Fruit fly (Drosophila melanogaster) whole organism, embryonic: Measurements from ENCODE around the gene osp.

Experiments
- Adf1 ChIP-seq: fragments of 200-800 bp; sonication (Bioruptor generic); IDR thresholded peaks from 2 replicates; pipeline ENCODE4 v1.3.6; 2022; ENCODE audit warnings: missing biosample characterization, missing genetic modification characterization
- B-H1 ChIP-seq: fragments of 200-800 bp; sonication (Bioruptor generic); IDR thresholded peaks from 3 replicates; pipeline ENCODE4 v1.3.6; 2022; ENCODE audit warnings: missing biosample characterization, missing genetic modification characterization
- Bdp1 ChIP-seq: fragments of 200-800 bp; sonication (Bioruptor generic); optimal IDR thresholded peaks from 3 replicates; lab custom pipeline; 2016; ENCODE audit warnings: missing biosample characterization, missing genetic modification characterization
- Bteb2 ChIP-seq: fragments of 200-800 bp; sonication (Bioruptor generic); optimal IDR thresholded peaks from 2 replicates; lab custom pipeline; 2016; ENCODE audit warnings: missing biosample characterization, missing genetic modification characterization
- CG10654 ChIP-seq: fragments of 200-800 bp; sonication (Bioruptor generic); optimal IDR thresholded peaks from 2 replicates; lab custom pipeline; 2016; ENCODE audit warnings: missing biosample characterization, missing genetic modification characterization
- CG11560 ChIP-seq: fragments of 200-800 bp; sonication (Bioruptor generic); IDR thresholded peaks from 3 replicates; pipeline ENCODE4 v1.3.6; 2022; ENCODE audit warnings: missing biosample characterization, missing genetic modification characterization
- CG12219 ChIP-seq: fragments of 200-800 bp; sonication (Bioruptor generic); optimal IDR thresholded peaks from 3 replicates; lab custom pipeline; 2018; ENCODE audit warnings: missing biosample characterization, mild to moderate bottlenecking, missing genetic modification characterization
- CG13296 ChIP-seq: fragments of 200-800 bp; sonication (Bioruptor generic); optimal IDR thresholded peaks from 3 replicates; lab custom pipeline; 2018; ENCODE audit warnings: missing biosample characterization, mild to moderate bottlenecking, missing genetic modification characterization
- CG13624 ChIP-seq: fragments of 200-800 bp; sonication (Bioruptor generic); optimal IDR thresholded peaks from 2 replicates; lab custom pipeline; 2016; ENCODE audit warnings: missing biosample characterization, missing genetic modification characterization
- CG15269 ChIP-seq: fragments of 200-800 bp; sonication (Bioruptor generic); optimal IDR thresholded peaks from 2 replicates; lab custom pipeline; 2018; ENCODE audit warnings: missing biosample characterization, mild to moderate bottlenecking, missing genetic modification characterization, moderate library complexity
- CG15696 ChIP-seq: fragments of 200-800 bp; sonication (Bioruptor generic); optimal IDR thresholded peaks from 2 replicates; lab custom pipeline; 2019; ENCODE audit warnings: missing biosample characterization, mild to moderate bottlenecking, missing genetic modification characterization, moderate library complexity
- CG1647 ChIP-seq: fragments of 200-800 bp; sonication (Bioruptor generic); optimal IDR thresholded peaks from 3 replicates; lab custom pipeline; 2016; ENCODE audit warnings: missing biosample characterization, missing genetic modification characterization
- CG17186 ChIP-seq: fragments of 200-800 bp; sonication (Bioruptor generic); optimal IDR thresholded peaks from 3 replicates; lab custom pipeline; 2017; ENCODE audit warnings: missing biosample characterization, missing genetic modification reagents, missing genetic modification characterization
- CG17361 ChIP-seq: fragments of 200-800 bp; sonication (Bioruptor generic); IDR thresholded peaks from 3 replicates; pipeline ENCODE4 v1.3.6; 2022; ENCODE audit warnings: missing biosample characterization, missing genetic modification characterization
- CG17568 ChIP-seq: fragments of 200-800 bp; sonication (Bioruptor generic); optimal IDR thresholded peaks from 2 replicates; lab custom pipeline; 2018; ENCODE audit warnings: missing biosample characterization, mild to moderate bottlenecking, missing genetic modification characterization, moderate library complexity
- CG31388 ChIP-seq: fragments of 200-800 bp; sonication (Bioruptor generic); optimal IDR thresholded peaks from 2 replicates; lab custom pipeline; 2016; ENCODE audit warnings: missing biosample characterization, missing genetic modification characterization
- CG32767 ChIP-seq: fragments of 200-800 bp; sonication (Bioruptor generic); IDR thresholded peaks from 2 replicates; pipeline ENCODE4 v1.3.6; 2022; ENCODE audit warnings: missing biosample characterization, missing genetic modification characterization
- CG6854 ChIP-seq: fragments of 200-800 bp; sonication (Bioruptor generic); optimal IDR thresholded peaks from 3 replicates; lab custom pipeline; 2017; ENCODE audit warnings: missing biosample characterization, mild to moderate bottlenecking, missing genetic modification characterization
- CG7928 ChIP-seq: fragments of 200-800 bp; sonication (Bioruptor generic); optimal IDR thresholded peaks from 2 replicates; lab custom pipeline; 2017; ENCODE audit warnings: missing biosample characterization, mild to moderate bottlenecking, missing genetic modification characterization
- CG7963 ChIP-seq: fragments of 200-800 bp; sonication (Bioruptor generic); IDR thresholded peaks from 3 replicates; pipeline ENCODE4 v1.3.6; 2022; ENCODE audit warnings: missing biosample characterization, missing genetic modification characterization; ENCODE audit not compliant: partially characterized antibody
- CG8290 ChIP-seq, 3 experiments: fragments of 200-800 bp; sonication (Bioruptor generic); optimal IDR thresholded peaks; 2 replicates each; lab custom pipeline; 2016 to 2019; ENCODE audit warnings: missing biosample characterization in 3 of 3, missing genetic modification characterization in 3 of 3, mild to moderate bottlenecking in 2 of 3, moderate library complexity in 1 of 3
- CG8944 ChIP-seq: fragments of 200-800 bp; sonication (Bioruptor generic); optimal IDR thresholded peaks from 3 replicates; lab custom pipeline; 2016; ENCODE audit warnings: missing biosample characterization, missing genetic modification characterization
- CG9876 ChIP-seq: fragments of 200-800 bp; sonication (Bioruptor generic); optimal IDR thresholded peaks from 2 replicates; lab custom pipeline; 2016; ENCODE audit warnings: missing biosample characterization, missing genetic modification characterization
- CHES-1-like ChIP-seq: fragments of 200-800 bp; sonication (Bioruptor generic); optimal IDR thresholded peaks from 2 replicates; lab custom pipeline; 2016; ENCODE audit warnings: missing biosample characterization, missing genetic modification characterization
- D19B ChIP-seq: fragments of 200-800 bp; sonication (Bioruptor generic); optimal IDR thresholded peaks from 2 replicates; lab custom pipeline; 2017; ENCODE audit warnings: missing biosample characterization, mild to moderate bottlenecking, missing genetic modification characterization
- Drgx ChIP-seq: fragments of 200-800 bp; sonication (Bioruptor generic); IDR thresholded peaks from 2 replicates; pipeline ENCODE4 v1.3.6; 2022; ENCODE audit warnings: missing biosample characterization, missing genetic modification characterization
- ERR ChIP-seq: fragments of 200-800 bp; sonication (Bioruptor generic); optimal IDR thresholded peaks from 2 replicates; lab custom pipeline; 2016; ENCODE audit warnings: missing biosample characterization, missing genetic modification characterization
- H2.0 ChIP-seq: fragments of 200-800 bp; sonication (Bioruptor generic); IDR thresholded peaks from 2 replicates; pipeline ENCODE4 v1.3.6; 2022; ENCODE audit warnings: missing biosample characterization, missing genetic modification characterization
- Hr78 ChIP-seq, 2 experiments: fragments of 200-800 bp in 1 of 2; fragments of >200 bp in 1 of 2; sonication (Bioruptor generic) in 1 of 2; optimal IDR thresholded peaks; 2 replicates each; lab custom pipeline; 2017 to 2019; ENCODE audit warnings: missing biosample characterization in 2 of 2, missing genetic modification characterization in 2 of 2, mild to moderate bottlenecking in 1 of 2, moderate library complexity in 1 of 2
- Med ChIP-seq: fragments of 200-800 bp; sonication (Bioruptor generic); peaks from one replicate; lab custom pipeline; 2016; ENCODE audit warnings: missing biosample characterization, missing genetic modification characterization, mild to moderate bottlenecking, inconsistent platforms, moderate library complexity
- Poxn ChIP-seq: fragments of 200-800 bp; sonication (Bioruptor generic); IDR thresholded peaks from 2 replicates; pipeline ENCODE4 v1.3.6; 2022; ENCODE audit warnings: missing biosample characterization, missing genetic modification characterization
- Rfx ChIP-seq: fragments of 200-800 bp; sonication (Bioruptor generic); IDR thresholded peaks from 2 replicates; pipeline ENCODE4 v1.3.6; 2022; ENCODE audit warnings: missing biosample characterization, missing genetic modification characterization
- ac ChIP-seq: fragments of 200-800 bp; sonication (Bioruptor generic); optimal IDR thresholded peaks from 3 replicates; lab custom pipeline; 2017; ENCODE audit warnings: missing biosample characterization, mild to moderate bottlenecking, missing genetic modification characterization
- chinmo ChIP-seq: fragments of 200-800 bp; sonication (Bioruptor generic); IDR thresholded peaks from 4 replicates; pipeline ENCODE4 v1.3.6; 2022; ENCODE audit warnings: missing biosample characterization, missing genetic modification characterization; ENCODE audit not compliant: partially characterized antibody
- dmrt99B ChIP-seq: fragments of 200-800 bp; sonication (Bioruptor generic); optimal IDR thresholded peaks from 2 replicates; lab custom pipeline; 2018; ENCODE audit warnings: missing biosample characterization, mild to moderate bottlenecking, missing genetic modification characterization, moderate library complexity
- eyg ChIP-seq: fragments of 200-800 bp; sonication (Bioruptor generic); optimal IDR thresholded peaks from 3 replicates; lab custom pipeline; 2016; ENCODE audit warnings: missing biosample characterization, missing genetic modification characterization
- fu2 ChIP-seq: fragments of 200-800 bp; sonication (Bioruptor generic); optimal IDR thresholded peaks from 2 replicates; lab custom pipeline; 2016; ENCODE audit warnings: missing biosample characterization, missing genetic modification characterization
- her ChIP-seq: fragments of 200-800 bp; sonication (Bioruptor generic); optimal IDR thresholded peaks from 2 replicates; lab custom pipeline; 2016; ENCODE audit warnings: missing biosample characterization, missing genetic modification characterization
- hth ChIP-seq: fragments of >200 bp; optimal IDR thresholded peaks from 2 replicates; lab custom pipeline; 2017; ENCODE audit warnings: inconsistent platforms
- ind ChIP-seq: fragments of 200-800 bp; sonication (Bioruptor generic); optimal IDR thresholded peaks from 3 replicates; lab custom pipeline; 2016; ENCODE audit warnings: missing biosample characterization, missing genetic modification characterization
- maf-S ChIP-seq: fragments of 200-800 bp; sonication (Bioruptor generic); optimal IDR thresholded peaks from 2 replicates; lab custom pipeline; 2016; ENCODE audit warnings: missing biosample characterization, missing genetic modification characterization
- org-1 ChIP-seq: fragments of 200-800 bp; sonication (Bioruptor generic); optimal IDR thresholded peaks from 2 replicates; lab custom pipeline; 2017; ENCODE audit warnings: missing biosample characterization, missing genetic modification characterization
- otp ChIP-seq: fragments of 200-800 bp; sonication (Bioruptor generic); IDR thresholded peaks from 3 replicates; pipeline ENCODE4, ENCODE4 v1.3.6; 2022; ENCODE audit warnings: missing biosample characterization, missing genetic modification characterization
- ranshi ChIP-seq: fragments of 200-800 bp; sonication (Bioruptor generic); IDR thresholded peaks from 2 replicates; pipeline ENCODE4 v1.3.6; 2022; ENCODE audit warnings: missing biosample characterization, missing genetic modification characterization
- schlank ChIP-seq: fragments of 200-800 bp; sonication (Bioruptor generic); optimal IDR thresholded peaks from 2 replicates; lab custom pipeline; 2018; ENCODE audit warnings: missing biosample characterization, mild to moderate bottlenecking, missing genetic modification characterization
- sr ChIP-seq: fragments of 200-800 bp; sonication (Bioruptor generic); IDR thresholded peaks from 3 replicates; pipeline ENCODE4 v1.3.6; 2022; ENCODE audit warnings: missing biosample characterization, missing genetic modification characterization
- tap ChIP-seq: fragments of 200-800 bp; optimal IDR thresholded peaks from 3 replicates; lab custom pipeline; 2019; ENCODE audit warnings: missing biosample characterization, mild to moderate bottlenecking, missing genetic modification characterization, moderate library complexity
- trem ChIP-seq: fragments of 200-800 bp; optimal IDR thresholded peaks from 3 replicates; lab custom pipeline; 2019; ENCODE audit warnings: missing biosample characterization, mild to moderate bottlenecking, missing genetic modification characterization, moderate library complexity
- wek ChIP-seq: fragments of 200-800 bp; sonication (Bioruptor generic); optimal IDR thresholded peaks from 3 replicates; lab custom pipeline; 2018; ENCODE audit warnings: missing biosample characterization, mild to moderate bottlenecking, missing genetic modification characterization, moderate library complexity
- yki ChIP-seq: fragments of >200 bp; optimal IDR thresholded peaks from 3 replicates; lab custom pipeline; 2018
- zen2 ChIP-seq: fragments of 200-800 bp; sonication (Bioruptor generic); IDR thresholded peaks from 3 replicates; pipeline ENCODE4 v1.3.6; 2022; ENCODE audit warnings: missing biosample characterization, missing genetic modification characterization; ENCODE audit not compliant: partially characterized antibody

Gene osp

dm6 chr2L:14556811-14557210 lies 132.3 kb downstream of the osp start (continued):
- no peak for TF ChIP-seq CG7928 (GFP tag; lab: Kevin White, UChicago)
- peak; percentile 80 for TF ChIP-seq eyg (GFP tag; lab: Kevin White, UChicago)
- peak; percentile 73; the same call in 1 of the 2 replicates for TF ChIP-seq ranshi (GFP tag; lab: Robert Waterston, UW)
- TF ChIP-seq H2.0 = no peak
- TF ChIP-seq CG9876 (GFP tag; lab: Kevin White, UChicago) = peak; percentile 73
- peak; percentile 61 for TF ChIP-seq Bteb2 (GFP tag; lab: Kevin White, UChicago)
- no peak; the same call in 1 of the 2 replicates for TF ChIP-seq Rfx
- TF ChIP-seq CG13624 (GFP tag; lab: Kevin White, UChicago) = peak; percentile 57
- peak; percentile 73 for TF ChIP-seq maf-S (GFP tag; lab: Kevin White, UChicago)
- TF ChIP-seq hth (lab: Kevin White, UChicago) = no peak
- no peak for TF ChIP-seq CG11560 (tag; lab: Robert Waterston, UW)
- TF ChIP-seq CG6854 (GFP tag; lab: Kevin White, UChicago) = peak; percentile 57
- peak; percentile 94 for TF ChIP-seq CG8290 (GFP tag; optimal IDR thresholded peaks at IDR 0.05; lab: Kevin White, UChicago)
- peak; percentile 77 to 95 for TF ChIP-seq CG8290 (tag; optimal IDR thresholded peaks at IDR 0.05; lab: Kevin White, UChicago)
- no peak for TF ChIP-seq D19B (GFP tag; lab: Kevin White, UChicago)
- TF ChIP-seq CG1647 = peak; percentile 86
- TF ChIP-seq B-H1 (GFP tag; lab: Robert Waterston, UW) = peak; percentile 31; the same call in 1 of the 3 replicates
- TF ChIP-seq trem (tag; lab: Kevin White, UChicago) = no peak
- peak; percentile 79 for TF ChIP-seq CHES-1-like (GFP tag; lab: Kevin White, UChicago)
- peak in 1 of 2 experiments; percentile 36 for TF ChIP-seq Hr78 (GFP tag; optimal IDR thresholded peaks at IDR 0.05; lab: Kevin White, UChicago)
- TF ChIP-seq fu2 (GFP tag; lab: Kevin White, UChicago) = peak; percentile 1
- TF ChIP-seq wek (GFP tag; lab: Kevin White, UChicago) = peak; percentile 92
- peak; percentile 86 for TF ChIP-seq Bdp1 (GFP tag; lab: Kevin White, UChicago)
- peak; percentile 58 for TF ChIP-seq dmrt99B (tag; lab: Kevin White, UChicago)
- peak; percentile 94 for TF ChIP-seq ac
- peak; percentile 47 for TF ChIP-seq CG13296 (GFP tag; lab: Kevin White, UChicago)
- peak; percentile 55 for TF ChIP-seq CG17186
- TF ChIP-seq her (GFP tag; lab: Kevin White, UChicago) = peak; percentile 83
- peak; percentile 71 for TF ChIP-seq CG31388 (GFP tag; lab: Kevin White, UChicago)
- peak; percentile 72 for TF ChIP-seq ERR
- TF ChIP-seq ind = no peak
- peak; percentile 59 for TF ChIP-seq tap
- TF ChIP-seq CG32767 (GFP tag; lab: Robert Waterston, UW) = peak; percentile 49; the same call in 1 of the 2 replicates
- peak; percentile 89 for TF ChIP-seq CG15696
- TF ChIP-seq schlank (tag; lab: Kevin White, UChicago) = peak; percentile 63
- peak; percentile 92 for TF ChIP-seq org-1 (GFP tag; lab: Kevin White, UChicago)
- peak; percentile 96 for TF ChIP-seq Med (GFP tag; lab: Kevin White, UChicago)
- TF ChIP-seq yki (lab: Kevin White, UChicago) = no peak
- peak; percentile 54 for TF ChIP-seq CG15269 (tag; lab: Kevin White, UChicago)
- peak; percentile 53; the same call in 2 of the 3 replicates for TF ChIP-seq CG17361 (GFP tag; lab: Robert Waterston, UW)
- TF ChIP-seq CG17568 (GFP tag; lab: Kevin White, UChicago) = peak; percentile 89
- TF ChIP-seq Drgx (GFP tag; lab: Robert Waterston, UW) = peak; percentile 58
- TF ChIP-seq CG8944 = peak; percentile 85
- peak; percentile 80 for TF ChIP-seq CG10654
- no peak for TF ChIP-seq Poxn
- peak; percentile 94 for TF ChIP-seq otp (GFP tag; lab: Robert Waterston, UW)
- TF ChIP-seq Adf1 = peak; percentile 25; the same call in 1 of the 2 replicates
- TF ChIP-seq CG12219 (GFP tag; lab: Kevin White, UChicago) = peak; percentile 81
- TF ChIP-seq sr (GFP tag; lab: Robert Waterston, UW) = peak; percentile 64; the same call in 2 of the 3 replicates
- no peak for TF ChIP-seq zen2 (GFP tag; lab: Robert Waterston, UW)
- TF ChIP-seq CG7963 (GFP tag; lab: Robert Waterston, UW) = no peak
- no peak for TF ChIP-seq chinmo (GFP tag; lab: Robert Waterston, UW)
